Fruit fly (Drosophila melanogaster) whole organism: ENCODE data around the gene CLIP-190.
A peak's percentile ranks its signal among the peaks of the same experiment; 100 is the strongest.

Experiments used
- CG8478 ChIP-seq: fragments of >200 bp; optimal IDR thresholded peaks from 2 replicates; lab custom pipeline; 2018; ENCODE audit warnings: inconsistent platforms
- Dll ChIP-seq: fragments of >200 bp; optimal IDR thresholded peaks from 2 replicates; lab custom pipeline; 2017
- EcR ChIP-seq, 2 experiments: fragments of >200 bp; optimal IDR thresholded peaks; 2 replicates each; lab custom pipeline; 2017; ENCODE audit warnings: missing biosample characterization in 2 of 2, missing genetic modification characterization in 2 of 2, missing genetic modification reagents in 2 of 2
- pan ChIP-seq: fragments of >200 bp; optimal IDR thresholded peaks from 2 replicates; lab custom pipeline; 2017
- psq ChIP-seq: fragments of >200 bp; optimal IDR thresholded peaks from 2 replicates; lab custom pipeline; 2017
- usp ChIP-seq: fragments of >200 bp; optimal IDR thresholded peaks from 2 replicates; lab custom pipeline; 2017; ENCODE audit warnings: missing biosample characterization, missing genetic modification characterization, mixed read lengths

The CLIP-190 gene

DNA sequence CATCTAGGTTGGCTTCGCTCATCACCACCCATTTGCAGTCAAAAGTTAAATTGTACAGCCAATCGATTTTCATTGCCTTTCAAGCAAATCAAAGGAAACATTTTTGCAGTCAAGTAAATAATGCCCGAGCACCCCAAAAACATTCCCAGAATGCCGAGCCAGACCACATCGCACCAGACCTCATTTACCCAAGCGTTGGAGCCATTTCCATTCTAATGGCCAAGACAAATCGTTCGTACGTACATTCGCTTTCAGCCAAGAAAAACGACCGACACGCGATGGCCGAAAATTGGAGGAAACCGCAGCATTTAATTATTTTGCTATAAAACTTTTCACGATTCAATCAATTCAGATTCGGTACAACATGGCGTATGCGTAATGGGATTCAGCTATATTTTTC lies 40.5 kb downstream of the CLIP-190 start:
- TF ChIP-seq pan (lab: Kevin White, UChicago) (no peak), CG8478 (no peak), usp (GFP tag; lab: Kevin White, UChicago) (no peak), psq (no peak), Dll (no peak), EcR (GFP tag; optimal IDR thresholded peaks at IDR 0.05; lab: Kevin White, UChicago) (no peak)

DNA sequence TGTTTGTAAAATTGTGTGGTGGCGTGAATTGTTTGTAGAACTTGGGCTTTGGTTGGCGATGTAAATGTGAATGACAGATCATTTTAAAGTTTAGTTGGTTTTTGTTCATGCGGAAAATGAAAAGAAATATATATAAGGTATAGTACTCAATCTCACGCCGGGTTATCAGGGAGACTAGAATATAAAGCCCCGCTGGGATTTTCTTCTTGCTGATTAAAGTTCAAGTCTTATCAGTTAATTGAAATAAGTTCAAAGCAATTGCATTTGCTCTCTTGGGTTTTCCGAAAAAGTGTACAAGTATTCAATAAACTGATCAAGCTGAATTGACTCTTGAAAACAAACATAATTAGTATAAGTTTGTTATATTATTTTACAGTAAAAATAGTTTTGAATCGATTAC lies 40.9 kb downstream of the CLIP-190 start:
- TF ChIP-seq EcR (GFP tag; optimal IDR thresholded peaks at IDR 0.05; lab: Kevin White, UChicago): no peak
- no peak for TF ChIP-seq psq
- no peak for TF ChIP-seq Dll
- no peak for TF ChIP-seq CG8478
- TF ChIP-seq usp (GFP tag; lab: Kevin White, UChicago): no peak
- TF ChIP-seq pan (lab: Kevin White, UChicago): no peak

DNA sequence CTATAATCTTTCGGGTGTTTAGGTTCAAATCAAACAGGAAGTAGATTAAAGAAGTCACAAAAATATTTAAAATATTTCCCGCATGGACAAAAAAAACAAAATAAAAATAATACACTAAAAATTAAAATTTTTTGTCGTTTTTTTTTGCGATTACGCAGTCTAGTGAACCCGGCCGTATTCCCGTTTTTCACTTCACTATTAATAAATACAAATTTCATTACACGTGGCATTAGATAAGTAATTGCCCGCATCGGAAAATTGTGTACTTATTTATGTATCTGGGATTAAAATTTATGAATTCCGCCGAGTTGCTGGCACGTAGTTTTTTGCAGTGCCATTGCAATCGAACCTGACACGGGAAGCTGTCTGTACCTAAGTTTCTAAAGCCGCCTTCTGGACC lies 42.7 kb downstream of the CLIP-190 start:
- TF ChIP-seq EcR (GFP tag; optimal IDR thresholded peaks at IDR 0.05; lab: Kevin White, UChicago): no peak
- TF ChIP-seq Dll: no peak

- TF ChIP-seq EcR (GFP tag; optimal IDR thresholded peaks at IDR 0.05; lab: Kevin White, UChicago): no peak
- no peak for TF ChIP-seq CG8478
- TF ChIP-seq usp (GFP tag; lab: Kevin White, UChicago): no peak
- no peak for TF ChIP-seq psq
- TF ChIP-seq Dll: no peak
- TF ChIP-seq pan (lab: Kevin White, UChicago): no peak
Observed at dm6 chr2L:17427929-17428456, 43.5 kb downstream of the CLIP-190 start.

- TF ChIP-seq pan (lab: Kevin White, UChicago) (no peak), EcR (GFP tag; optimal IDR thresholded peaks at IDR 0.05; lab: Kevin White, UChicago) (peak; percentile 60 to 70), psq (no peak), CG8478 (no peak)
Observed at dm6 chr2L:17429788-17430587, 45.5 kb downstream of the CLIP-190 start.

dm6 chr2L:17430602-17431358 lies 46.3 kb downstream of the CLIP-190 start:
- TF ChIP-seq Dll: no peak
- TF ChIP-seq CG8478: no peak
- no peak for TF ChIP-seq pan (lab: Kevin White, UChicago)
- no peak for TF ChIP-seq EcR (GFP tag; optimal IDR thresholded peaks at IDR 0.05; lab: Kevin White, UChicago)
- no peak for TF ChIP-seq psq
- TF ChIP-seq usp (GFP tag; lab: Kevin White, UChicago): no peak

DNA sequence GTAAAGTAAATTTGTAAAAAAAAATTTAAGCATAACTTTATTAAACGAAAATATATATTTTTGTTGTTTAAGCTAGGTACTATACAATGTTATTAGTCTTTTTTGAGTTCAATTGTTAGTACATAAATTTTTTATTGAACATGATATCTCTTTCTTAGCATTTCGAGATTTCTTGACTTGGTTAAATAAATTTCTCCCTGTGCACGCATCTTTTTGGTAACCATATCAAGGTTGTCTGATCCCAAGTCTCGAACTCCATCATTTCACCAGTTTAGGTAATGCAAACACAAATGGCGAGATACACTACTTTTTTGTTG lies 46.8 kb downstream of the CLIP-190 start:
- no peak for TF ChIP-seq usp (GFP tag; lab: Kevin White, UChicago)
- TF ChIP-seq psq: no peak
- no peak for TF ChIP-seq EcR (GFP tag; optimal IDR thresholded peaks at IDR 0.05; lab: Kevin White, UChicago)
- no peak for TF ChIP-seq CG8478
- no peak for TF ChIP-seq Dll
- no peak for TF ChIP-seq pan (lab: Kevin White, UChicago)

DNA sequence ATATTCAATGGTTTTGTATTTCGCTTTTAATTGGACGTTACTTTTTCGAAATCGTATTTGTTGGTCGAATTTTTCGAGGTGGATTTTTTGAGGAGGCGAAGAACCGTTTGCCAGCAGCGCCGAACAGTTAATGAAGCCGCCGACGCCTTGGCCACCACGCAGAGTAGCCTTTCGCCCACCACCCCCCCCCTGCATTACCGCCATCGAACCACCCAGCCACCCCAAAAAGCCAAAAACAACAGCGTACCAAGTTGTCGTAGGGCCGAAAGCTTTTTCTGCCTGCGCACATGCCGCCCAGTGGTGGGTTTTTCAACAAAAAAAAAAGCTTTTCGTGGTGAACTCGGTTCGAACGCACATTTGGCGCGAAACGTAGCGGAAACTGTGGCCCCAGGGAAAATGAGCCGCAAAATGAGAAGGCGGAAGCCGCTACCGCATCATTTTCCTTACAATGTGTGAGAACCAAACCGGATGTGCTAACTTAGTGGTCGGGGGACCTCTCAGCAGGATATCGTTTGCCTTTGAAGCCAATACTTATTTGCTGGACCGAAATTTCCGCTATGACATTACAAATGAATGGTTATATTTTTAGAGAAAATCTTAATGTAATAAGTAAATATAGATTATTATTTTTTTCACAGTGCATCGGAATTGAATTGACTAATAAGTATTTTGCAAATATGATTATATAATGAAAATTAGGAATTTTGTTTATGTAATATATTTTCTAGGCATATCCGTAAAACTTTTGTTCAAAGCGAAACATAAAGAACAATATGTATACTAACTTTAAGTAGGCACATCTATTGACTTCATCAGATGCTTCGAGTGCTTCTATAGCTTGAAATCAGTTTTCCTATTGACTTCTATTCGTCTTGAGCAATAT lies 48.8 kb downstream of the CLIP-190 start, which contains the start of the genes Dif and CG5043:
TSS of gene Dif (minus strand) at position 132 of the 883 bp plus-strand sequence.
TSS of gene CG5043 (plus strand) at position 833 of the 883 bp plus-strand sequence.
- no peak for TF ChIP-seq EcR (GFP tag; optimal IDR thresholded peaks at IDR 0.05; lab: Kevin White, UChicago)
- TF ChIP-seq psq: no peak
- no peak for TF ChIP-seq pan (lab: Kevin White, UChicago)
- no peak for TF ChIP-seq usp (GFP tag; lab: Kevin White, UChicago)
- no peak for TF ChIP-seq Dll
- TF ChIP-seq CG8478: no peak

dm6 chr2L:17436500-17436899 lies 52.0 kb downstream of the CLIP-190 start, which contains the start of gene CG33928:
Gene CG33928 (minus strand): TSS chr2L:17436600.
- TF ChIP-seq psq (no peak), CG8478 (no peak), EcR (GFP tag; optimal IDR thresholded peaks at IDR 0.05; lab: Kevin White, UChicago) (no peak), usp (GFP tag; lab: Kevin White, UChicago) (no peak), Dll (no peak), pan (lab: Kevin White, UChicago) (no peak)

dm6 chr2L:17437594-17437993 lies 53.1 kb downstream of the CLIP-190 start:
- TF ChIP-seq psq: no peak
- no peak for TF ChIP-seq usp (GFP tag; lab: Kevin White, UChicago)
- no peak for TF ChIP-seq EcR (GFP tag; optimal IDR thresholded peaks at IDR 0.05; lab: Kevin White, UChicago)
- no peak for TF ChIP-seq Dll
- no peak for TF ChIP-seq pan (lab: Kevin White, UChicago)
- TF ChIP-seq CG8478: no peak

- TF ChIP-seq psq (no peak), pan (lab: Kevin White, UChicago) (no peak)
Observed at dm6 chr2L:17447071-17447470, 62.6 kb downstream of the CLIP-190 start.

DNA sequence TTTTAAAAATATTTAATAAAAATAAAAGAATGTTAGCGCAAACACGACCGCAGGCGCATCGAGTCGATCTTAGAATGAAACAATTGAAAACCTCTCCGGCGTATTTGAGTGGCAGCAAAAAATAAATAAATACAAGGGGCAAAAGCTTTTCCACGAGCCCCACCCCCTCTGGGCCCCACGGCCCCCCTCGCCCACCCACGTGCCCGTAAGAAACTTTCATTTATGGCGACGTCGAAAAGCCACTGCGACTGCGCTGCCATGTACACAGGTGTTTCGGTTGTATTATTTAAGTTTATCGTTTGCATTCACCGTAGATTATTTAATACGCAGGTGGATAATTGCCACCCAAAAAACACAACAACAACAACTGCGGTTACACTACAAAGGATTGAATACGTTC lies 63.9 kb downstream of the CLIP-190 start:
- TF ChIP-seq usp (GFP tag; lab: Kevin White, UChicago): no peak
- TF ChIP-seq psq: no peak
- no peak for TF ChIP-seq EcR (GFP tag; optimal IDR thresholded peaks at IDR 0.05; lab: Kevin White, UChicago)
- no peak for TF ChIP-seq CG8478
- TF ChIP-seq pan (lab: Kevin White, UChicago): no peak
